Fruit fly (Drosophila melanogaster) whole organism, prepupa: ENCODE results near the gene CG8668.

Experiments used
- Blimp-1 ChIP-seq: fragments of 200-800 bp; sonication (Bioruptor generic); optimal IDR thresholded peaks from 3 replicates; lab custom pipeline; 2017; ENCODE audit warnings: missing biosample characterization, missing genetic modification characterization, mild to moderate bottlenecking, moderate library complexity, missing genetic modification reagents
- CG11294 ChIP-seq: fragments of 200-800 bp; sonication (Bioruptor generic); IDR thresholded peaks from 2 replicates; pipeline ENCODE4 v1.3.6; 2022; ENCODE audit warnings: missing biosample characterization, missing genetic modification characterization
- CG11762 ChIP-seq: fragments of 200-800 bp; sonication (Bioruptor generic); optimal IDR thresholded peaks from 3 replicates; lab custom pipeline; 2016; ENCODE audit warnings: missing biosample characterization, missing genetic modification characterization; ENCODE audit not compliant: insufficient read depth
- CG11902 ChIP-seq: fragments of 200-800 bp; sonication (Bioruptor generic); optimal IDR thresholded peaks from 3 replicates; lab custom pipeline; 2016; ENCODE audit warnings: missing biosample characterization, missing genetic modification characterization
- CG15336 ChIP-seq: fragments of 200-800 bp; sonication (Bioruptor generic); IDR thresholded peaks from 2 replicates; pipeline ENCODE4 v1.3.6; 2022; ENCODE audit warnings: missing biosample characterization, missing genetic modification characterization
- CG16779 ChIP-seq: fragments of 200-800 bp; sonication (Bioruptor generic); optimal IDR thresholded peaks from 3 replicates; lab custom pipeline; 2017; ENCODE audit warnings: missing biosample characterization, mild to moderate bottlenecking, missing genetic modification characterization
- CG3032 ChIP-seq: fragments of 200-800 bp; optimal IDR thresholded peaks from 2 replicates; lab custom pipeline; 2019; ENCODE audit warnings: missing biosample characterization, mild to moderate bottlenecking, missing genetic modification characterization, moderate library complexity
- CG32006 ChIP-seq: fragments of 200-800 bp; sonication (Bioruptor generic); optimal IDR thresholded peaks from 3 replicates; lab custom pipeline; 2017; ENCODE audit warnings: missing biosample characterization, mild to moderate bottlenecking, missing genetic modification characterization
- CG34406 ChIP-seq: fragments of 200-800 bp; sonication (Bioruptor generic); optimal IDR thresholded peaks from 3 replicates; lab custom pipeline; 2016; ENCODE audit warnings: missing biosample characterization, missing genetic modification characterization
- CG3919 ChIP-seq: fragments of 200-800 bp; sonication (Bioruptor generic); optimal IDR thresholded peaks from 3 replicates; lab custom pipeline; 2016; ENCODE audit warnings: missing biosample characterization, missing genetic modification characterization
- CG6163 ChIP-seq: fragments of 200-800 bp; sonication (Bioruptor generic); IDR thresholded peaks from 3 replicates; pipeline ENCODE4 v1.3.6; 2022; ENCODE audit warnings: missing biosample characterization, missing genetic modification characterization
- CG6276 ChIP-seq: fragments of 200-800 bp; sonication (Bioruptor generic); optimal IDR thresholded peaks from 2 replicates; lab custom pipeline; 2017; ENCODE audit warnings: missing biosample characterization, mild to moderate bottlenecking, missing genetic modification characterization
- CG6808 ChIP-seq: fragments of 200-800 bp; sonication (Bioruptor generic); optimal IDR thresholded peaks from 3 replicates; lab custom pipeline; 2017; ENCODE audit warnings: missing biosample characterization, missing genetic modification characterization, mild to moderate bottlenecking, moderate library complexity, missing genetic modification reagents
- CG6854 ChIP-seq: fragments of 200-800 bp; sonication (Bioruptor generic); optimal IDR thresholded peaks from 2 replicates; lab custom pipeline; 2017; ENCODE audit warnings: missing biosample characterization, mild to moderate bottlenecking, missing genetic modification characterization
- CG8319 ChIP-seq: fragments of 200-800 bp; sonication (Bioruptor generic); optimal IDR thresholded peaks from 3 replicates; lab custom pipeline; 2016; ENCODE audit warnings: missing biosample characterization, missing genetic modification characterization
- CG9139 ChIP-seq: fragments of 200-800 bp; sonication (Bioruptor generic); optimal IDR thresholded peaks from 3 replicates; lab custom pipeline; 2017; ENCODE audit warnings: missing biosample characterization, mild to moderate bottlenecking, missing genetic modification characterization
- Eip78C ChIP-seq: fragments of 200-800 bp; sonication (Bioruptor generic); peaks from one replicate; lab custom pipeline; 2016; ENCODE audit warnings: missing biosample characterization, missing genetic modification characterization
- Eip93F ChIP-seq: fragments of 200-800 bp; sonication (Bioruptor generic); optimal IDR thresholded peaks from 2 replicates; lab custom pipeline; 2016; ENCODE audit warnings: missing biosample characterization, mild to moderate bottlenecking, missing genetic modification characterization
- Gug ChIP-seq: fragments of 200-800 bp; sonication (Bioruptor generic); IDR thresholded peaks from 2 replicates; pipeline ENCODE4 v1.3.6; 2022; ENCODE audit warnings: missing biosample characterization, missing genetic modification characterization
- Hr39 ChIP-seq: fragments of 200-800 bp; sonication (Bioruptor generic); optimal IDR thresholded peaks from 2 replicates; lab custom pipeline; 2016; ENCODE audit warnings: missing biosample characterization, missing genetic modification characterization
- Met ChIP-seq: fragments of 200-800 bp; sonication (Bioruptor generic); optimal IDR thresholded peaks from 3 replicates; lab custom pipeline; 2016; ENCODE audit warnings: missing biosample characterization, missing genetic modification characterization
- OdsH ChIP-seq: fragments of 200-800 bp; sonication (Bioruptor generic); optimal IDR thresholded peaks from 3 replicates; lab custom pipeline; 2016; ENCODE audit warnings: missing biosample characterization, missing genetic modification characterization
- Smox ChIP-seq: fragments of 200-800 bp; sonication (Bioruptor generic); optimal IDR thresholded peaks from 3 replicates; lab custom pipeline; 2016; ENCODE audit warnings: missing biosample characterization, missing genetic modification characterization
- Sox102F ChIP-seq: fragments of 200-800 bp; sonication (Bioruptor generic); optimal IDR thresholded peaks from 2 replicates; lab custom pipeline; 2016; ENCODE audit warnings: missing biosample characterization, mild to moderate bottlenecking, missing genetic modification characterization
- Sox14 ChIP-seq: fragments of 200-800 bp; sonication (Bioruptor generic); optimal IDR thresholded peaks from 3 replicates; lab custom pipeline; 2016; ENCODE audit warnings: missing biosample characterization, missing genetic modification characterization
- Sox15 ChIP-seq: fragments of 200-800 bp; sonication (Bioruptor generic); optimal IDR thresholded peaks from 3 replicates; lab custom pipeline; 2016; ENCODE audit warnings: missing biosample characterization, missing genetic modification characterization
- achi ChIP-seq: fragments of 200-800 bp; sonication (Bioruptor generic); optimal IDR thresholded peaks from 3 replicates; lab custom pipeline; 2016; ENCODE audit warnings: missing biosample characterization, missing genetic modification characterization
- cyc ChIP-seq: fragments of 200-800 bp; sonication (Bioruptor generic); optimal IDR thresholded peaks from 3 replicates; lab custom pipeline; 2016; ENCODE audit warnings: missing biosample characterization, missing genetic modification characterization
- dsx ChIP-seq: fragments of 200-800 bp; optimal IDR thresholded peaks from 3 replicates; lab custom pipeline; 2019; ENCODE audit warnings: missing biosample characterization, mild to moderate bottlenecking, missing genetic modification characterization, moderate library complexity; ENCODE audit not compliant: poor library complexity, severe bottlenecking
- esn ChIP-seq: fragments of 200-800 bp; sonication (Bioruptor generic); optimal IDR thresholded peaks from 2 replicates; lab custom pipeline; 2016; ENCODE audit warnings: missing biosample characterization, mild to moderate bottlenecking, missing genetic modification characterization, moderate library complexity
- fd59A ChIP-seq: fragments of 200-800 bp; sonication (Bioruptor generic); optimal IDR thresholded peaks from 2 replicates; lab custom pipeline; 2017; ENCODE audit warnings: missing biosample characterization, mild to moderate bottlenecking, missing genetic modification characterization, missing genetic modification reagents
- fd85E ChIP-seq: fragments of 200-800 bp; sonication (Bioruptor generic); optimal IDR thresholded peaks from 3 replicates; lab custom pipeline; 2016; ENCODE audit warnings: missing biosample characterization, missing genetic modification characterization
- fkh ChIP-seq: fragments of 200-800 bp; sonication (Bioruptor generic); optimal IDR thresholded peaks from 3 replicates; lab custom pipeline; 2017; ENCODE audit warnings: missing biosample characterization, mild to moderate bottlenecking, missing genetic modification characterization, moderate library complexity
- net ChIP-seq: fragments of 200-800 bp; sonication (Bioruptor generic); optimal IDR thresholded peaks from 3 replicates; lab custom pipeline; 2016; ENCODE audit warnings: missing biosample characterization, missing genetic modification characterization
- pdm3 ChIP-seq: fragments of 200-800 bp; sonication (Bioruptor generic); optimal IDR thresholded peaks from 3 replicates; lab custom pipeline; 2016; ENCODE audit warnings: missing biosample characterization, missing genetic modification characterization
- salr ChIP-seq, 2 experiments: fragments of 200-800 bp; sonication (Bioruptor generic); optimal IDR thresholded peaks; 3 replicates each; lab custom pipeline; 2016 to 2018; ENCODE audit warnings: missing biosample characterization in 2 of 2, missing genetic modification characterization in 2 of 2, mild to moderate bottlenecking in 1 of 2
- spab ChIP-seq: fragments of 200-800 bp; sonication (Bioruptor generic); optimal IDR thresholded peaks from 2 replicates; lab custom pipeline; 2017; ENCODE audit warnings: missing biosample characterization, mild to moderate bottlenecking, missing genetic modification characterization, missing genetic modification reagents
- ss ChIP-seq, 2 experiments: fragments of 200-800 bp; sonication (Bioruptor generic); optimal IDR thresholded peaks; 2 replicates in 1 of 2; 3 replicates in 1 of 2; lab custom pipeline; 2017 to 2018; ENCODE audit warnings: mild to moderate bottlenecking in 2 of 2, missing biosample characterization in 2 of 2, missing genetic modification characterization in 2 of 2, moderate library complexity in 1 of 2
- svp ChIP-seq: fragments of 200-800 bp; sonication (Bioruptor generic); peaks from one replicate; lab custom pipeline; 2016; ENCODE audit warnings: missing biosample characterization, missing genetic modification characterization
- topi ChIP-seq: fragments of 200-800 bp; sonication (Bioruptor generic); optimal IDR thresholded peaks from 3 replicates; lab custom pipeline; 2016; ENCODE audit warnings: missing biosample characterization, missing genetic modification characterization
- vri ChIP-seq: fragments of 200-800 bp; sonication (Bioruptor generic); optimal IDR thresholded peaks from 3 replicates; lab custom pipeline; 2016; ENCODE audit warnings: missing biosample characterization, mild to moderate bottlenecking, missing genetic modification characterization

CG8668 gene

DNA sequence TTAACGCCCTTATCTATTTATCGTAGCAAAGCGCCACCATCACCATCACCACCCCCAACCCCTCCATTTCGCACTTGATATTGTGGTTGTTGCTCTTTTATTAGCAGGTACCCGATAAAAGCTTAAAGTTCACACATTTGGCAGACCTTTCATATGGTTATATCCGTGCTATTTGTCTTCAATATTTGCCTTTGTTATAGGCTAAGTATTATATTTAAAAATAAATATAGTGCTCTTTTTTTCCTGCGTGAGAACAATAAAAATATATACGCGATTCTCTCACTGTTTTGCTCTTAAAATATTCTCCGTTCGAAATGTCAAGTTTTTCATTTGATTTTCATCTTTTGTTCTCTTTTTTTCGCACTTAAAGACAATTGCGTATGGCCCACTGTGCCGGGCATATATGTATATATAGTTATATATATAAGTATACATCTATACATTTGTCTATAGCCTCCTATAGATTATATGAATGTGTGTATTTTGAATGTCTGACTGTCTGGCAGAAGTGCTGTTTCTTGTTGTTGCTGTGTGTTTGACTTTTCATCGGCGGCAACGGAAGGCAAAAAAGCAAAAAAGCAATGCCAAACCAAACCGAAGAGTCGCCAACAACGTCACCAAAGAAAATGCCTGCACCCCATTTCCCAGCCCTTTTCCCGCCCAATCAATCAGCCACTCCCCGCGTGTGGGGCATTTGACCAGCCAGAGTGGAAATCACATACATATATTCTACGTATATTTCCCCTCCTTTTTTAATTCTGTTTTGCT lies 32.6 kb upstream of the CG8668 start (continued):
- TF ChIP-seq CG6854 (GFP tag; lab: Kevin White, UChicago) (no peak), Sox14 (GFP tag; lab: Kevin White, UChicago) (no peak), spab (GFP tag; lab: Kevin White, UChicago) (no peak), Gug (GFP tag; lab: Robert Waterston, UW) (no peak), CG6808 (no peak), cyc (GFP tag; lab: Kevin White, UChicago) (no peak), CG11294 (no peak), dsx (no peak), CG34406 (GFP tag; lab: Kevin White, UChicago) (no peak), Met (GFP tag; lab: Kevin White, UChicago) (no peak), fd59A (GFP tag; lab: Kevin White, UChicago) (no peak), ss (GFP tag; optimal IDR thresholded peaks at IDR 0.05; lab: Kevin White, UChicago) (no peak), CG15336 (GFP tag; lab: Robert Waterston, UW) (peak; percentile 31; the same call in 1 of the 2 replicates), CG32006 (GFP tag; lab: Kevin White, UChicago) (peak; percentile 42)

- TF ChIP-seq CG8319 (GFP tag; lab: Kevin White, UChicago) (no peak), Gug (GFP tag; lab: Robert Waterston, UW) (no peak), fkh (GFP tag; lab: Kevin White, UChicago) (no peak), svp (GFP tag; lab: Kevin White, UChicago) (peak; percentile 95), Smox (GFP tag; lab: Kevin White, UChicago) (no peak), CG6163 (no peak), CG3919 (GFP tag; lab: Kevin White, UChicago) (no peak), Sox102F (peak; percentile 2), CG6854 (GFP tag; lab: Kevin White, UChicago) (peak; percentile 14), CG6808 (peak; percentile 38), ss (GFP tag; optimal IDR thresholded peaks at IDR 0.05; lab: Kevin White, UChicago) (peak; percentile 15 to 40), Met (GFP tag; lab: Kevin White, UChicago) (peak; percentile 1), CG9139 (GFP tag; lab: Kevin White, UChicago) (peak; percentile 37), vri (GFP tag; lab: Kevin White, UChicago) (peak; percentile 87), Eip93F (GFP tag; lab: Kevin White, UChicago) (peak; percentile 89), Eip78C (GFP tag; lab: Kevin White, UChicago) (peak; percentile 70), CG11762 (no peak), cyc (GFP tag; lab: Kevin White, UChicago) (no peak), Sox15 (GFP tag; lab: Kevin White, UChicago) (no peak), CG34406 (GFP tag; lab: Kevin White, UChicago) (no peak), net (GFP tag; lab: Kevin White, UChicago) (no peak), CG11902 (GFP tag; lab: Kevin White, UChicago) (no peak), Sox14 (GFP tag; lab: Kevin White, UChicago) (peak; percentile 36), dsx (no peak), esn (no peak)
Observed at dm6 chr2L:8095176-8095575, 31.6 kb upstream of the CG8668 start.

dm6 chr2L:8097461-8097860 lies 29.3 kb upstream of the CG8668 start:
- TF ChIP-seq ss (GFP tag; optimal IDR thresholded peaks at IDR 0.05; lab: Kevin White, UChicago): peak in 1 of 2 experiments; percentile 55
- no peak for TF ChIP-seq pdm3
- TF ChIP-seq topi: no peak
- no peak for TF ChIP-seq Blimp-1 (GFP tag; lab: Kevin White, UChicago)
- TF ChIP-seq Gug (GFP tag; lab: Robert Waterston, UW): no peak
- TF ChIP-seq Sox14 (GFP tag; lab: Kevin White, UChicago): no peak
- TF ChIP-seq fd85E (GFP tag; lab: Kevin White, UChicago): no peak
- TF ChIP-seq fd59A (GFP tag; lab: Kevin White, UChicago): no peak
- TF ChIP-seq CG9139 (GFP tag; lab: Kevin White, UChicago): no peak
- TF ChIP-seq CG8319 (GFP tag; lab: Kevin White, UChicago): no peak
- no peak for TF ChIP-seq achi (GFP tag; lab: Kevin White, UChicago)
- TF ChIP-seq svp (GFP tag; lab: Kevin White, UChicago): peak; percentile 41
- TF ChIP-seq spab (GFP tag; lab: Kevin White, UChicago): no peak
- peak; percentile 34 for TF ChIP-seq Eip78C (GFP tag; lab: Kevin White, UChicago)
- TF ChIP-seq CG3919 (GFP tag; lab: Kevin White, UChicago): no peak
- TF ChIP-seq CG15336 (GFP tag; lab: Robert Waterston, UW): no peak
- TF ChIP-seq Hr39: no peak
- peak; percentile 99 for TF ChIP-seq fkh (GFP tag; lab: Kevin White, UChicago)
- TF ChIP-seq salr (GFP tag; optimal IDR thresholded peaks at IDR 0.05; lab: Kevin White, UChicago): peak in 1 of 2 experiments; percentile 33
- TF ChIP-seq CG3032 (tag; lab: Kevin White, UChicago): no peak
- no peak for TF ChIP-seq OdsH (GFP tag; lab: Kevin White, UChicago)
- no peak for TF ChIP-seq CG6276 (GFP tag; lab: Kevin White, UChicago)
- TF ChIP-seq CG11902 (GFP tag; lab: Kevin White, UChicago): no peak
- TF ChIP-seq CG16779 (tag; lab: Kevin White, UChicago): peak; percentile 2
- peak; percentile 7 for TF ChIP-seq CG6808
